Fruit fly (Drosophila melanogaster): Measurements from ENCODE around the gene RpS19b.

RpS19b gene

dm6 chr3R:23958091-23958838 is 24.9 kb upstream of the RpS19b start, which contains the start of the genes GluProRS and AP-1sigma (continued):
- peak; percentile 58 for TF ChIP-seq Jarid2 (GFP tag; optimal IDR thresholded peaks at IDR 0.05)
- TF ChIP-seq fu2 (GFP tag; optimal IDR thresholded peaks at IDR 0.05), result peak; percentile 57
- peak; percentile 85 for TF ChIP-seq CG4328 (GFP tag; optimal IDR thresholded peaks at IDR 0.05)
- peak; percentile 58 for TF ChIP-seq CG8359 (GFP tag; optimal IDR thresholded peaks at IDR 0.05; ENCODE audit: borderline replicate concordance)
- peak; percentile 70 for TF ChIP-seq CG17802 (tag; optimal IDR thresholded peaks at IDR 0.05)
- TF ChIP-seq CG12942 (GFP tag; optimal IDR thresholded peaks at IDR 0.05), result peak; percentile 92
- peak; percentile 92 for TF ChIP-seq bcd (GFP tag; optimal IDR thresholded peaks at IDR 0.05)
- peak; percentile 87 for TF ChIP-seq sim (GFP tag; IDR thresholded peaks at IDR 0.05)
- peak; percentile 80 for TF ChIP-seq Vsx1 (GFP tag; optimal IDR thresholded peaks at IDR 0.05)
- TF ChIP-seq CG14441 (GFP tag; IDR thresholded peaks at IDR 0.05), result peak; percentile 97
- TF ChIP-seq E2f1 (GFP tag; IDR thresholded peaks at IDR 0.05), result peak; percentile 96
- TF ChIP-seq CG1233 (GFP tag; optimal IDR thresholded peaks at IDR 0.05), result peak; percentile 83
- peak; percentile 94 for TF ChIP-seq CG9817 (tag; optimal IDR thresholded peaks at IDR 0.05)
- peak; percentile 63 for TF ChIP-seq CG7271 (tag; optimal IDR thresholded peaks at IDR 0.05)
- TF ChIP-seq chn (GFP tag; optimal IDR thresholded peaks at IDR 0.05), result peak; percentile 90
- peak; percentile 97 for TF ChIP-seq Dll (GFP tag; IDR thresholded peaks at IDR 0.05; ENCODE audit: partially characterized antibody)
- TF ChIP-seq CG30431 (GFP tag; optimal IDR thresholded peaks at IDR 0.05), result peak; percentile 88
- peak; percentile 91 for TF ChIP-seq CG13424 (tag; optimal IDR thresholded peaks at IDR 0.05)
- peak; percentile 93 for TF ChIP-seq Awh (GFP tag; IDR thresholded peaks at IDR 0.05)
- TF ChIP-seq Elba2 (GFP tag; optimal IDR thresholded peaks at IDR 0.05), result peak; percentile 73
- TF ChIP-seq CG12299 (tag; optimal IDR thresholded peaks at IDR 0.05), result peak; percentile 69
- TF ChIP-seq phol (tag; optimal IDR thresholded peaks at IDR 0.05), result peak; percentile 94
- no peak for TF ChIP-seq Dfd (GFP tag; optimal IDR thresholded peaks at IDR 0.05)
- TF ChIP-seq pnt (GFP tag; optimal IDR thresholded peaks at IDR 0.05), result peak; percentile 88
- TF ChIP-seq CG11093 (GFP tag; IDR thresholded peaks at IDR 0.05), result peak; percentile 95
- no peak for TF ChIP-seq usp (GFP tag; optimal IDR thresholded peaks at IDR 0.05)
- peak; percentile 93 for TF ChIP-seq Oaz (GFP tag; IDR thresholded peaks at IDR 0.05)
- TF ChIP-seq Hmx (GFP tag; optimal IDR thresholded peaks at IDR 0.05), result no peak
- peak; percentile 92 for TF ChIP-seq Drgx (GFP tag; IDR thresholded peaks at IDR 0.05)
- TF ChIP-seq fru (optimal IDR thresholded peaks at IDR 0.05), result no peak
- TF ChIP-seq CG32767 (GFP tag; IDR thresholded peaks at IDR 0.05), result peak; percentile 89; the same call in 1 of the 2 replicates
- TF ChIP-seq CG10565 (GFP tag; optimal IDR thresholded peaks at IDR 0.05), result peak; percentile 53
- TF ChIP-seq ap (GFP tag; IDR thresholded peaks at IDR 0.05), result peak; percentile 94
- TF ChIP-seq CG4854 (GFP tag; optimal IDR thresholded peaks at IDR 0.05), result peak; percentile 79
- peak; percentile 96 for TF ChIP-seq Xrp1 (GFP tag; IDR thresholded peaks at IDR 0.05)
- peak; percentile 96 for TF ChIP-seq CG4707 (GFP tag; optimal IDR thresholded peaks at IDR 0.05)
- peak; percentile 69 for TF ChIP-seq E2f2 (GFP tag; IDR thresholded peaks at IDR 0.05)
- peak; percentile 46 for TF ChIP-seq CG7987 (GFP tag; optimal IDR thresholded peaks at IDR 0.05)
- peak; percentile 89 for TF ChIP-seq sug (tag; optimal IDR thresholded peaks at IDR 0.05)
- peak; percentile 92 for TF ChIP-seq CG11695 (GFP tag; IDR thresholded peaks at IDR 0.05)
- peak; percentile 67 for TF ChIP-seq CG18011 (GFP tag; optimal IDR thresholded peaks at IDR 0.05)
- no peak for TF ChIP-seq lov (optimal IDR thresholded peaks at IDR 0.05)
- peak; percentile 86; the same call in 2 of the 3 replicates for TF ChIP-seq lov (GFP tag; IDR thresholded peaks at IDR 0.05)
- TF ChIP-seq sc (optimal IDR thresholded peaks at IDR 0.05), result no peak
- peak; percentile 78 for TF ChIP-seq sc (GFP tag; optimal IDR thresholded peaks at IDR 0.05)
- TF ChIP-seq pfk (GFP tag; optimal IDR thresholded peaks at IDR 0.05), result peak; percentile 26
- TF ChIP-seq br (optimal IDR thresholded peaks at IDR 0.05), result no peak
- TF ChIP-seq tll (GFP tag; optimal IDR thresholded peaks at IDR 0.05), result peak; percentile 21 to 76
- TF ChIP-seq repo (GFP tag; optimal IDR thresholded peaks at IDR 0.05), result peak; percentile 50
- peak; percentile 98 for TF ChIP-seq tgo (GFP tag; IDR thresholded peaks at IDR 0.05)
- peak; percentile 48 for TF ChIP-seq CG3163 (GFP tag; optimal IDR thresholded peaks at IDR 0.05)
